Fruit fly (Drosophila melanogaster): ENCODE measurements around the gene CG3815.

Gene CG3815

dm6 chrX:6295129-6295539 is at the start of gene CG3815, which contains the start of gene CG15891:
TSS of gene CG3815 (plus strand) at chrX:6295389.
TSS of gene CG15891 (minus strand) at chrX:6295345.
- no peak for TF ChIP-seq noc (tag; optimal IDR thresholded peaks at IDR 0.05)

- no peak for TF ChIP-seq noc (tag; optimal IDR thresholded peaks at IDR 0.05)
Observed at dm6 chrX:6252897-6253540, 42.2 kb upstream of the CG3815 start.

DNA sequence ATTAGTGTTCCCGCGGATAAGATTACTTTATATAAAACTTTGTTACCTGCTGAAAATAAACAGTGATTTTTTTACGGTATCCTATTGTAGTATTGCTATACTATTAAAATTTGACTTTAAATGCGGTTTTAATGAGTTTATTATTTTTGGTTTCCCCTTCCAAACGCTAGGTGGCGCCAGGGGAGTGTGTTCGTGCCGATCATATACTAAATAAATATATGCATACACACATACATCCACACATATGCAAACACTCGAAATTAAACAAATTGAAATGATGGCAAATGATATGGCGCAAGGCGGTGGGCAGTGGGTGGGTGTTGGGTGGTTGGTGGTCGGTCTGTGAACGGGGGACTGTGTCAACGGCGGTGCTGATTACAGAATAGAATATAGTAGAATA is 41.5 kb upstream of the CG3815 start:
- no peak for TF ChIP-seq noc (tag; optimal IDR thresholded peaks at IDR 0.05)

dm6 chrX:6254617-6255349 is 40.4 kb upstream of the CG3815 start:
- TF ChIP-seq noc (tag; optimal IDR thresholded peaks at IDR 0.05), result no peak

dm6 chrX:6255414-6255915 is 39.7 kb upstream of the CG3815 start, which contains the start of the genes Rbcn-3A and Spx:
TSS of gene Rbcn-3A (minus strand) at chrX:6255487.
TSS of gene Spx (plus strand) at chrX:6255822.
- TF ChIP-seq noc (tag; optimal IDR thresholded peaks at IDR 0.05), result peak; percentile 38

DNA sequence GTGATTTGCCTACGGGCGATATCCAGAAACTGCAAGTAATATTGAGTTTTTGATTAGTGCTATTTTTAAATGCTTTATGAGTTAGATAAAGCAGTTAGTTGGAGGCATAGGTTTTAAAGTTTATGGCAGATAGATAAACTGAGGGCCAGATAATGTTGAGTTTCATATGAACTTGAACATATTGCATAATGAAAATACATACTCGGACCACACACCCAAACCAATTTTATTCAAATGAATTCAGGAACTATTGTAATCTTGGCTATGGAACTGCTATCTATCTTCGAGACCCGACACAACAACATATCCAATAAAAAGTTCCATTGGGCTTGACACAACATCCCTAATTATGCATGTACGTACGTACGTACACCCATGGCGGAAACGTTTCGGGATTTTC is 35.5 kb upstream of the CG3815 start:
- TF ChIP-seq noc (tag; optimal IDR thresholded peaks at IDR 0.05), result no peak

dm6 chrX:6260900-6261299 is 34.3 kb upstream of the CG3815 start, which contains the start of gene Josd:
TSS of gene Josd (plus strand) at chrX:6261169.
- no peak for TF ChIP-seq noc (tag; optimal IDR thresholded peaks at IDR 0.05)

- peak; percentile 78 for TF ChIP-seq noc (tag; optimal IDR thresholded peaks at IDR 0.05)
Observed at dm6 chrX:6263614-6264130, 31.5 kb upstream of the CG3815 start.

- peak; percentile 57 for TF ChIP-seq noc (tag; optimal IDR thresholded peaks at IDR 0.05)
Observed at dm6 chrX:6264456-6264855, 30.7 kb upstream of the CG3815 start.

dm6 chrX:6265456-6265877 is 29.7 kb upstream of the CG3815 start:
- TF ChIP-seq noc (tag; optimal IDR thresholded peaks at IDR 0.05), result peak; percentile 96

- TF ChIP-seq noc (tag; optimal IDR thresholded peaks at IDR 0.05), result no peak
Observed at dm6 chrX:6266092-6266491, 29.1 kb upstream of the CG3815 start.

DNA sequence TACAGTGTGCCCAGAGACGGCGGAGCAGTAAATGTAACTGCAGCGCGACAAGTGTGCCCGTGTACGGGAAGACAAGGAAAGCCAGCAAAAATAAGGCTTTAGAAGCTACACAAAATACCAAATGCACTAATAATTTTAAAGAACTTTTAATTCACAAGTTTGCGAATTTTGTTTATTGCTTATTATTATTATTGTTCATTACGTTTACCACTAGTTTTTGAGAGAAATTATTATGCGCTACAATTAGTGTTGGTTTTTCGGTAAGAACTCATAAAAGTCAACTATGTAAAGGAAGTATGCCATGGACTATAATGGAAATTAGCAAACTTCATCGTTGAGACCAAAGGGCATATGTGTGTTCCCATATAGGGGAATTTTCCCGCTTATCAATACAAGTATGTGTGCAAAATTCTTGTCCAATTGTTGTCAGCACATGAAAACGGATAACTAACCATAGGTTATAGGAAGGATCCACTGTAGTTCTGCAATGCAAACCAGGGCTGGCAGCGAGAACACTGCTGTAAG is 27.9 kb upstream of the CG3815 start, which contains the start of gene schlank:
schlank (minus strand) TSS at position 42 of the 525 bp plus-strand sequence.
- TF ChIP-seq noc (tag; optimal IDR thresholded peaks at IDR 0.05), result no peak

- no peak for TF ChIP-seq noc (tag; optimal IDR thresholded peaks at IDR 0.05)
Observed at dm6 chrX:6267745-6268582, 27.2 kb upstream of the CG3815 start, which contains the start of gene Spt6. TSS of gene Spt6 (plus strand) at chrX:6267797.

DNA sequence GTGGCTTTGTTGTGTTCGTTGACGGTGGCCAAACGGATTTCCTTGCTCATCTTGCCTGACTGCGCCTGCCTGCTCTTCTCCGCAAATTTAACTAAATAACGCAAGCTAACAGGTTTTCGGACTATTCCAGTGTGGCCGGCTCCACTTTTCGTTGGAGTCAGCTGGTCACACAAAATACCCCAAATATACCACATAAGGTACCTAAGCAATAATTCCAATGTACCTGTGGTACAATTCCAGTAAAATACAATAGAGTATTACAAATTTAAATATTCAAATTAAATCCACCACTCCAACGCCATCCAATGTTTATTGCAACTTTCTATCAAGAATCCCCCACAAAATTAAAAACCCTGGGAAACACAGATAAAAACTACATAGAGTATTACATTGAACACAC is 18.6 kb upstream of the CG3815 start, which contains the start of gene CG3566:
CG3566 (minus strand) TSS at position 135 of the 400 bp plus-strand sequence.
- peak; percentile 26 for TF ChIP-seq noc (tag; optimal IDR thresholded peaks at IDR 0.05)

Data from whole organism, larva.